Worm (Caenorhabditis elegans) whole organism, L1 larva: Measurements from ENCODE around the gene mog-4.

ENCODE experiments used
- C04F5.9 ChIP-seq: sonication (generic microtip); optimal IDR thresholded peaks from 2 replicates; lab custom pipeline; 2016; ENCODE audit warnings: missing genetic modification characterization, missing compliant biosample characterization
- C34B4.2 ChIP-seq: sonication (generic microtip); optimal IDR thresholded peaks from 2 replicates; lab custom pipeline; 2017; ENCODE audit warnings: mild to moderate bottlenecking, missing genetic modification characterization, missing compliant biosample characterization
- F16B12.6 ChIP-seq: fragments of 150-350 bp; optimal IDR thresholded peaks from 2 replicates; lab custom pipeline; 2014; ENCODE audit warnings: missing biosample characterization, missing genetic modification characterization
- Y116A8C.19 ChIP-seq: sonication (generic microtip); optimal IDR thresholded peaks from 2 replicates; lab custom pipeline; 2016; ENCODE audit warnings: missing compliant biosample characterization, missing genetic modification characterization, borderline replicate concordance
- alr-1 ChIP-seq: fragments of 200-800 bp; sonication (Bioruptor generic); optimal IDR thresholded peaks from 2 replicates; lab custom pipeline; 2018; ENCODE audit warnings: borderline replicate concordance, mild to moderate bottlenecking, missing genetic modification characterization, missing compliant biosample characterization
- aly-2 ChIP-seq: fragments of 150-350 bp; optimal IDR thresholded peaks from 2 replicates; lab custom pipeline; 2014; ENCODE audit warnings: missing biosample characterization, missing genetic modification characterization
- blmp-1 ChIP-seq: fragments of 150-350 bp; optimal IDR thresholded peaks from 2 replicates; lab custom pipeline; 2014; ENCODE audit warnings: missing biosample characterization, missing genetic modification characterization
- ceh-63 ChIP-seq: fragments of 200-800 bp; sonication (Bioruptor generic); optimal IDR thresholded peaks from 2 replicates; lab custom pipeline; 2018; ENCODE audit warnings: mild to moderate bottlenecking, missing genetic modification characterization, missing compliant biosample characterization
- ceh-8 ChIP-seq: fragments of 200-800 bp; sonication (Bioruptor generic); optimal IDR thresholded peaks from 2 replicates; lab custom pipeline; 2018; ENCODE audit warnings: mild to moderate bottlenecking, missing genetic modification characterization, moderate library complexity, missing compliant biosample characterization
- ceh-82 ChIP-seq, 3 experiments: fragments of 150-350 bp in 1 of 3; sonication (generic microtip) in 2 of 3; optimal IDR thresholded peaks; 2 replicates each; lab custom pipeline; 2014 to 2017; ENCODE audit warnings: missing biosample characterization in 3 of 3, missing genetic modification characterization in 3 of 3
- ceh-90 ChIP-seq: sonication (generic microtip); optimal IDR thresholded peaks from 2 replicates; lab custom pipeline; 2016; ENCODE audit warnings: missing genetic modification characterization, missing compliant biosample characterization
- dpl-1 ChIP-seq, 3 experiments: fragments of 150-350 bp in 2 of 3; sonication (generic microtip) in 1 of 3; optimal IDR thresholded peaks; 2 replicates each; lab custom pipeline; 2014 to 2017; ENCODE audit warnings: missing biosample characterization in 3 of 3, missing genetic modification characterization in 3 of 3, missing genetic modification reagents in 3 of 3
- egl-27 ChIP-seq, 2 experiments: fragments of 150-350 bp in 1 of 2; sonication (generic microtip); optimal IDR thresholded peaks; 3 replicates each; lab custom pipeline; 2017 to 2018; ENCODE audit warnings: missing biosample characterization in 2 of 2, missing genetic modification characterization in 2 of 2, missing genetic modification reagents in 2 of 2
- ets-5 ChIP-seq: fragments of 200-800 bp; sonication (Bioruptor generic); IDR thresholded peaks from 2 replicates; pipeline ENCODE4 v1.3.6; 2022; ENCODE audit warnings: missing genetic modification characterization, missing compliant biosample characterization
- fkh-4 ChIP-seq: sonication (generic microtip); optimal IDR thresholded peaks from 2 replicates; lab custom pipeline; 2016; ENCODE audit warnings: missing compliant biosample characterization, missing genetic modification characterization, borderline replicate concordance
- hlh-4 ChIP-seq: sonication (generic microtip); optimal IDR thresholded peaks from 2 replicates; lab custom pipeline; 2016; ENCODE audit warnings: mild to moderate bottlenecking, missing genetic modification characterization, missing compliant biosample characterization
- hpl-2 ChIP-seq: fragments of 150-350 bp; optimal IDR thresholded peaks from 2 replicates; lab custom pipeline; 2014; ENCODE audit warnings: missing biosample characterization, missing genetic modification reagents, missing genetic modification characterization
- isw-1 ChIP-seq: fragments of 200-800 bp; sonication (Bioruptor generic); IDR thresholded peaks from 2 replicates; pipeline ENCODE4 v1.3.6; 2022; ENCODE audit warnings: missing genetic modification characterization, missing compliant biosample characterization
- jun-1 ChIP-seq: fragments of 150-350 bp; optimal IDR thresholded peaks from 2 replicates; lab custom pipeline; 2014; ENCODE audit warnings: missing biosample characterization, missing genetic modification reagents, missing genetic modification characterization
- lin-14 ChIP-seq: fragments of 200-800 bp; sonication (Bioruptor generic); optimal IDR thresholded peaks from 2 replicates; lab custom pipeline; 2018; ENCODE audit warnings: mild to moderate bottlenecking, missing genetic modification characterization, moderate library complexity, missing compliant biosample characterization
- lin-15B ChIP-seq: fragments of 150-350 bp; sonication (generic microtip); optimal IDR thresholded peaks from 3 replicates; lab custom pipeline; 2014; ENCODE audit warnings: missing biosample characterization, missing genetic modification characterization
- lin-39 ChIP-seq: fragments of 150-350 bp; optimal IDR thresholded peaks from 2 replicates; lab custom pipeline; 2014; ENCODE audit warnings: missing biosample characterization, missing genetic modification reagents, missing genetic modification characterization
- lir-3 ChIP-seq: sonication (generic microtip); optimal IDR thresholded peaks from 2 replicates; lab custom pipeline; 2016; ENCODE audit warnings: mild to moderate bottlenecking, missing genetic modification characterization, moderate library complexity, missing compliant biosample characterization; ENCODE audit not compliant: poor library complexity
- lsy-2 ChIP-seq, 2 experiments: fragments of 150-350 bp; optimal IDR thresholded peaks; 2 replicates each; lab custom pipeline; 2014; ENCODE audit warnings: missing biosample characterization in 2 of 2, missing genetic modification characterization in 2 of 2
- mab-9 ChIP-seq: fragments of 200-800 bp; sonication (Bioruptor generic); IDR thresholded peaks from 2 replicates; pipeline ENCODE4 v1.3.6; 2022; ENCODE audit warnings: missing genetic modification reagents, missing genetic modification characterization, missing compliant biosample characterization
- mdl-1 ChIP-seq, 2 experiments: fragments of 150-350 bp; optimal IDR thresholded peaks; 2 replicates each; lab custom pipeline; 2014 to 2017; ENCODE audit warnings: missing biosample characterization in 2 of 2, missing genetic modification characterization in 2 of 2, inconsistent platforms in 1 of 2
- mep-1 ChIP-seq: fragments of 150-350 bp; optimal IDR thresholded peaks from 2 replicates; lab custom pipeline; 2014; ENCODE audit warnings: missing biosample characterization, missing genetic modification characterization
- nhr-11 ChIP-seq: fragments of 150-350 bp; optimal IDR thresholded peaks from 2 replicates; lab custom pipeline; 2014; ENCODE audit warnings: missing biosample characterization, missing genetic modification characterization
- nhr-12 ChIP-seq: sonication (generic microtip); optimal IDR thresholded peaks from 2 replicates; lab custom pipeline; 2017; ENCODE audit warnings: missing biosample characterization, missing genetic modification characterization
- nhr-19 ChIP-seq: fragments of 200-800 bp; sonication (Bioruptor generic); conservative IDR thresholded peaks from 2 replicates; pipeline ENCODE4 v1.3.6; 2022; ENCODE audit warnings: missing genetic modification characterization, missing compliant biosample characterization
- nhr-20 ChIP-seq: sonication (generic microtip); optimal IDR thresholded peaks from 2 replicates; lab custom pipeline; 2016; ENCODE audit warnings: mild to moderate bottlenecking, missing genetic modification characterization, missing compliant biosample characterization
- nhr-237 ChIP-seq: fragments of 150-350 bp; optimal IDR thresholded peaks from 2 replicates; lab custom pipeline; 2014; ENCODE audit warnings: missing biosample characterization, missing genetic modification characterization
- nhr-28 ChIP-seq: fragments of 150-350 bp; optimal IDR thresholded peaks from 2 replicates; lab custom pipeline; 2014; ENCODE audit warnings: missing biosample characterization, missing genetic modification characterization
- nhr-84 ChIP-seq: sonication (generic microtip); optimal IDR thresholded peaks from 2 replicates; lab custom pipeline; 2017; ENCODE audit warnings: missing biosample characterization, missing genetic modification characterization
- nhr-85 ChIP-seq: sonication (generic microtip); peaks from one replicate; lab custom pipeline; 2016; ENCODE audit warnings: missing genetic modification characterization, inconsistent platforms, missing compliant biosample characterization
- pag-3 ChIP-seq: sonication (generic microtip); optimal IDR thresholded peaks from 2 replicates; lab custom pipeline; 2017; ENCODE audit warnings: missing genetic modification characterization, mild to moderate bottlenecking, missing compliant biosample characterization, antibody characterized with exemption, borderline replicate concordance; ENCODE audit not compliant: insufficient read depth
- pqm-1 ChIP-seq: sonication (generic microtip); optimal IDR thresholded peaks from 3 replicates; lab custom pipeline; 2017; ENCODE audit warnings: missing biosample characterization, missing genetic modification characterization
- skn-1 ChIP-seq: fragments of 150-350 bp; optimal IDR thresholded peaks from 2 replicates; lab custom pipeline; 2014; ENCODE audit warnings: missing biosample characterization, missing genetic modification characterization
- snu-23 ChIP-seq: sonication (generic microtip); optimal IDR thresholded peaks from 2 replicates; lab custom pipeline; 2016; ENCODE audit warnings: missing genetic modification characterization, missing compliant biosample characterization
- sptf-1 ChIP-seq: fragments of 150-350 bp; optimal IDR thresholded peaks from 2 replicates; lab custom pipeline; 2014; ENCODE audit warnings: missing biosample characterization, missing genetic modification characterization
- sup-37 ChIP-seq: fragments of 200-800 bp; sonication (Bioruptor generic); optimal IDR thresholded peaks from 2 replicates; lab custom pipeline; 2018; ENCODE audit warnings: mild to moderate bottlenecking, missing genetic modification characterization, missing compliant biosample characterization
- unc-130 ChIP-seq: fragments of 150-350 bp; optimal IDR thresholded peaks from 2 replicates; lab custom pipeline; 2017; ENCODE audit warnings: missing biosample characterization, missing genetic modification characterization, inconsistent platforms
- unc-30 ChIP-seq: sonication (generic microtip); optimal IDR thresholded peaks from 2 replicates; lab custom pipeline; 2017; ENCODE audit warnings: missing biosample characterization, missing genetic modification characterization
- unc-62 ChIP-seq: fragments of 150-350 bp; optimal IDR thresholded peaks from 2 replicates; lab custom pipeline; 2014; ENCODE audit warnings: missing biosample characterization, missing genetic modification reagents, missing genetic modification characterization
- unc-86 ChIP-seq: sonication (generic microtip); optimal IDR thresholded peaks from 2 replicates; lab custom pipeline; 2016; ENCODE audit warnings: missing genetic modification characterization, missing compliant biosample characterization
- unc-98 ChIP-seq: fragments of 200-800 bp; sonication (Bioruptor generic); IDR thresholded peaks from 2 replicates; pipeline ENCODE4 v1.3.6; 2022; ENCODE audit warnings: missing genetic modification characterization, missing compliant biosample characterization
- vab-15 ChIP-seq: sonication (generic microtip); optimal IDR thresholded peaks from 2 replicates; lab custom pipeline; 2017; ENCODE audit warnings: missing genotype, mild to moderate bottlenecking, missing genetic modification characterization, missing compliant biosample characterization
- xbp-1 ChIP-seq: sonication (generic microtip); optimal IDR thresholded peaks from 2 replicates; lab custom pipeline; 2016; ENCODE audit warnings: missing genetic modification characterization, missing compliant biosample characterization
- zag-1 ChIP-seq: fragments of 150-350 bp; optimal IDR thresholded peaks from 2 replicates; lab custom pipeline; 2014; ENCODE audit warnings: missing biosample characterization, missing genetic modification characterization
- zip-4 ChIP-seq: fragments of 200-800 bp; sonication (Bioruptor generic); optimal IDR thresholded peaks from 2 replicates; lab custom pipeline; 2018; ENCODE audit warnings: mild to moderate bottlenecking, missing genetic modification characterization, moderate library complexity, missing compliant biosample characterization
- ztf-11 ChIP-seq, 2 experiments: sonication (generic microtip); optimal IDR thresholded peaks; 2 replicates each; lab custom pipeline; 2016 to 2017; ENCODE audit warnings: missing genetic modification characterization in 2 of 2, missing biosample characterization in 1 of 2, missing compliant biosample characterization in 1 of 2
- ztf-4 ChIP-seq: fragments of 150-350 bp; optimal IDR thresholded peaks from 2 replicates; lab custom pipeline; 2014; ENCODE audit warnings: missing biosample characterization, missing genetic modification characterization

Gene mog-4

DNA sequence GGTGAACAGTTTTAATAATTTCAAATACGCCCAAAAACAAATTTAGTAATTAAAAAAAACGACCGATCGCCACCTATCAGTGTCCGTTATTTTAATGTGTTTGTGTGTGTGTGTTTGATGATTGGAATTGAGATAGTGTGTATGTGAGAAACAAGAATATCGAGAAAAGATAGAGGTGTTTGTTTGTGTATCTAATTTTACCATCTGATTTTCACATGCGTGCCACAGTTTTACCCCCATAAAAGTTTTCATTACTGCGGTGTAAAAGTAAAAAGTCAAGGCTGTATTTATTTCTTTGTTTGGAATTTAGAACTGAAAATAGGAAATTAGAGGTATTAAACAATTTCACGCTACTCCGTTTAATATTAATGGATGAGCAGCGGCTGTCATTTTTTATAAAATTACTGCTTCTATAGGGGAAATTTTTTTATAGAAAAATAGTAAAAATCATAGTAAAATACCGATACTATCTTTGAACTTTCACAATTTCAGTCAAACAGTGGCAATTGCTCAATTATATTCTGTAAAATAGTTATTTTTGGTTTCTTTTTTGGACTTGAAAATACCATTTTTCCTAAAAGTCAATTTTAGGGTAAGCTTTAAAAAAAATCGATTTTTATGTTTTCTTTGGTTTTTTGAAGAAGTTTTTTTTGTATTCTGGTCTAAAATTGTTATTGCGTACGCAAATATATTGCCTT lies 38.7 kb upstream of the mog-4 start (continued):
- TF ChIP-seq nhr-84 (tag; lab: Kevin White, UChicago) (no peak), pag-3 (tag; lab: Kevin White, UChicago) (no peak), zag-1 (no peak), nhr-12 (tag; lab: Kevin White, UChicago) (no peak), lir-3 (tag; lab: Kevin White, UChicago) (no peak), C34B4.2 (tag; lab: Kevin White, UChicago) (no peak), ztf-4 (tag; lab: Kevin White, UChicago) (no peak), isw-1 (GFP tag; lab: Robert Waterston, UW) (no peak), ceh-63 (no peak), nhr-85 (tag; lab: Kevin White, UChicago) (peak; percentile 92), unc-98 (no peak), lin-39 (tag; lab: Kevin White, UChicago) (no peak), pqm-1 (tag; lab: Kevin White, UChicago) (no peak), vab-15 (tag; lab: Kevin White, UChicago) (no peak), nhr-19 (GFP tag; lab: Robert Waterston, UW) (peak; percentile 31), mep-1 (tag; lab: Kevin White, UChicago) (peak; percentile 31), dpl-1 (GFP tag; optimal IDR thresholded peaks at IDR 0.05; lab: Kevin White, UChicago) (no peak), unc-62 (GFP tag; lab: Kevin White, UChicago) (no peak), sptf-1 (tag; lab: Kevin White, UChicago) (no peak), snu-23 (GFP tag; lab: Kevin White, UChicago) (peak; percentile 59), C04F5.9 (tag; lab: Kevin White, UChicago) (no peak), egl-27 (tag; optimal IDR thresholded peaks at IDR 0.05; lab: Kevin White, UChicago) (no peak), zip-4 (GFP tag; lab: Kevin White, UChicago) (no peak), ceh-8 (GFP tag; lab: Kevin White, UChicago) (no peak), lsy-2 (tag; optimal IDR thresholded peaks at IDR 0.05; lab: Kevin White, UChicago) (peak in 1 of 2 experiments; percentile 10), lin-15B (tag; lab: Kevin White, UChicago) (no peak), unc-86 (tag; lab: Kevin White, UChicago) (no peak), unc-130 (tag; lab: Kevin White, UChicago) (no peak), ceh-82 (tag; optimal IDR thresholded peaks at IDR 0.05; lab: Kevin White, UChicago) (no peak), mab-9 (GFP tag; lab: Robert Waterston, UW) (no peak), ztf-11 (tag; optimal IDR thresholded peaks at IDR 0.05; lab: Kevin White, UChicago) (no peak), hlh-4 (no peak), Y116A8C.19 (tag; lab: Kevin White, UChicago) (no peak), skn-1 (tag; lab: Kevin White, UChicago) (no peak), ceh-90 (tag; lab: Kevin White, UChicago) (no peak), xbp-1 (tag; lab: Kevin White, UChicago) (no peak), lin-14 (GFP tag; lab: Kevin White, UChicago) (peak; percentile 69), F16B12.6 (tag; lab: Kevin White, UChicago) (no peak), mdl-1 (tag; optimal IDR thresholded peaks at IDR 0.05; lab: Kevin White, UChicago) (no peak), ets-5 (no peak), nhr-28 (tag; lab: Kevin White, UChicago) (no peak), alr-1 (tag; lab: Kevin White, UChicago) (no peak), nhr-237 (tag; lab: Kevin White, UChicago) (no peak), hpl-2 (GFP tag; lab: Kevin White, UChicago) (no peak), unc-30 (tag; lab: Kevin White, UChicago) (no peak), blmp-1 (tag; lab: Kevin White, UChicago) (peak; percentile 46), jun-1 (no peak), fkh-4 (tag; lab: Kevin White, UChicago) (no peak), aly-2 (no peak), nhr-11 (tag; lab: Kevin White, UChicago) (no peak), nhr-20 (tag; lab: Kevin White, UChicago) (peak; percentile 61), sup-37 (GFP tag; lab: Kevin White, UChicago) (peak; percentile 0)
